Worm (Caenorhabditis elegans) whole organism, late embryonic: ENCODE results near the gene nhr-247.

Experiments used
- C08G9.2 ChIP-seq: sonication (generic microtip); optimal IDR thresholded peaks from 2 replicates; lab custom pipeline; 2016; ENCODE audit warnings: mild to moderate bottlenecking, missing genetic modification characterization, moderate library complexity, missing compliant biosample characterization
- F13H6.1 ChIP-seq: sonication (generic microtip); optimal IDR thresholded peaks from 2 replicates; lab custom pipeline; 2016; ENCODE audit warnings: missing genetic modification characterization, missing compliant biosample characterization
- K02D7.2 ChIP-seq: sonication (generic microtip); optimal IDR thresholded peaks from 2 replicates; lab custom pipeline; 2017; ENCODE audit warnings: mild to moderate bottlenecking, missing genetic modification characterization, missing compliant biosample characterization
- Y22D7AL.16 ChIP-seq: sonication (generic microtip); optimal IDR thresholded peaks from 2 replicates; lab custom pipeline; 2016; ENCODE audit warnings: missing genetic modification characterization, missing compliant biosample characterization
- ama-1 ChIP-seq: fragments of 150-350 bp; optimal IDR thresholded peaks from 2 replicates; lab custom pipeline; 2014
- ceh-18 ChIP-seq: sonication (generic microtip); optimal IDR thresholded peaks from 2 replicates; lab custom pipeline; 2016; ENCODE audit warnings: missing genetic modification characterization, missing compliant biosample characterization
- ceh-19 ChIP-seq: fragments of 200-800 bp; sonication (Bioruptor generic); optimal IDR thresholded peaks from 2 replicates; lab custom pipeline; 2018; ENCODE audit warnings: mild to moderate bottlenecking, missing genetic modification characterization, missing compliant biosample characterization
- ceh-2 ChIP-seq: sonication (generic microtip); optimal IDR thresholded peaks from 2 replicates; lab custom pipeline; 2016; ENCODE audit warnings: missing genotype, missing genetic modification characterization, missing compliant biosample characterization
- ceh-31 ChIP-seq: sonication (generic microtip); optimal IDR thresholded peaks from 2 replicates; lab custom pipeline; 2016; ENCODE audit warnings: missing genetic modification characterization, missing compliant biosample characterization
- ceh-45 ChIP-seq: fragments of 200-800 bp; sonication (Bioruptor generic); IDR thresholded peaks from 2 replicates; pipeline ENCODE4 v1.3.6; 2022; ENCODE audit warnings: missing genetic modification reagents, missing genetic modification characterization, missing compliant biosample characterization
- ceh-6 ChIP-seq: fragments of 200-800 bp; sonication (Bioruptor generic); optimal IDR thresholded peaks from 2 replicates; lab custom pipeline; 2018; ENCODE audit warnings: mild to moderate bottlenecking, missing genetic modification characterization, missing compliant biosample characterization
- dve-1 ChIP-seq: sonication (generic microtip); optimal IDR thresholded peaks from 2 replicates; lab custom pipeline; 2017; ENCODE audit warnings: antibody characterized with exemption, mild to moderate bottlenecking, missing genetic modification characterization, missing compliant biosample characterization
- elt-4 ChIP-seq: sonication (generic microtip); optimal IDR thresholded peaks from 2 replicates; lab custom pipeline; 2016; ENCODE audit warnings: missing genetic modification characterization, missing compliant biosample characterization
- eyg-1 ChIP-seq: sonication (generic microtip); optimal IDR thresholded peaks from 2 replicates; lab custom pipeline; 2016; ENCODE audit warnings: missing genotype, missing genetic modification characterization, missing compliant biosample characterization
- fax-1 ChIP-seq: sonication (generic microtip); optimal IDR thresholded peaks from 2 replicates; lab custom pipeline; 2016; ENCODE audit warnings: missing genotype, missing genetic modification characterization, missing compliant biosample characterization
- fkh-6 ChIP-seq: sonication (generic microtip); optimal IDR thresholded peaks from 2 replicates; lab custom pipeline; 2016; ENCODE audit warnings: missing genetic modification characterization, missing compliant biosample characterization
- gmeb-2 ChIP-seq: sonication (generic microtip); optimal IDR thresholded peaks from 2 replicates; lab custom pipeline; 2016; ENCODE audit warnings: missing genetic modification characterization, inconsistent platforms, missing compliant biosample characterization
- hlh-30 ChIP-seq: sonication (generic microtip); optimal IDR thresholded peaks from 2 replicates; lab custom pipeline; 2017; ENCODE audit warnings: antibody characterized with exemption, missing genetic modification characterization, missing compliant biosample characterization; ENCODE audit not compliant: insufficient read depth
- hlh-6 ChIP-seq: sonication (generic microtip); optimal IDR thresholded peaks from 2 replicates; lab custom pipeline; 2016; ENCODE audit warnings: missing genotype, missing genetic modification characterization, missing compliant biosample characterization
- hlh-8 ChIP-seq: sonication (generic microtip); optimal IDR thresholded peaks from 2 replicates; lab custom pipeline; 2016; ENCODE audit warnings: missing genotype, missing genetic modification characterization, missing compliant biosample characterization
- lin-11 ChIP-seq: fragments of 200-800 bp; sonication (Bioruptor generic); optimal IDR thresholded peaks from 2 replicates; lab custom pipeline; 2018; ENCODE audit warnings: mild to moderate bottlenecking, missing genetic modification characterization, missing compliant biosample characterization
- nfya-1 ChIP-seq: sonication (generic microtip); optimal IDR thresholded peaks from 2 replicates; lab custom pipeline; 2017; ENCODE audit warnings: missing genetic modification characterization, mild to moderate bottlenecking, missing compliant biosample characterization, antibody characterized with exemption, moderate library complexity
- nhr-11 ChIP-seq: fragments of 150-350 bp; optimal IDR thresholded peaks from 2 replicates; lab custom pipeline; 2014; ENCODE audit warnings: missing biosample characterization, missing genetic modification characterization
- nhr-232 ChIP-seq: sonication (generic microtip); optimal IDR thresholded peaks from 2 replicates; lab custom pipeline; 2016; ENCODE audit warnings: missing genetic modification characterization, missing compliant biosample characterization
- npax-4 ChIP-seq: sonication (generic microtip); optimal IDR thresholded peaks from 2 replicates; lab custom pipeline; 2016; ENCODE audit warnings: missing genetic modification characterization, missing compliant biosample characterization
- odd-2 ChIP-seq: sonication (generic microtip); optimal IDR thresholded peaks from 2 replicates; lab custom pipeline; 2017; ENCODE audit warnings: antibody characterized with exemption, mild to moderate bottlenecking, missing genetic modification characterization, missing compliant biosample characterization
- pag-3 ChIP-seq: sonication (generic microtip); optimal IDR thresholded peaks from 2 replicates; lab custom pipeline; 2016; ENCODE audit warnings: missing compliant biosample characterization, missing genetic modification characterization, borderline replicate concordance
- pax-1 ChIP-seq: fragments of 150-350 bp; optimal IDR thresholded peaks from 2 replicates; lab custom pipeline; 2014; ENCODE audit warnings: missing biosample characterization, missing genetic modification characterization
- pha-2 ChIP-seq: sonication (generic microtip); optimal IDR thresholded peaks from 2 replicates; lab custom pipeline; 2017; ENCODE audit warnings: mild to moderate bottlenecking, missing genetic modification characterization, missing compliant biosample characterization
- pha-4 ChIP-seq: fragments of 150-350 bp; optimal IDR thresholded peaks from 2 replicates; lab custom pipeline; 2018; ENCODE audit warnings: missing biosample characterization, missing genetic modification reagents, missing genetic modification characterization
- pqm-1 ChIP-seq: sonication (generic microtip); optimal IDR thresholded peaks from 2 replicates; lab custom pipeline; 2016; ENCODE audit warnings: missing genetic modification characterization, missing compliant biosample characterization
- pros-1 ChIP-seq: fragments of 150-350 bp; optimal IDR thresholded peaks from 2 replicates; lab custom pipeline; 2014; ENCODE audit warnings: missing biosample characterization, missing genetic modification reagents, missing genetic modification characterization
- ref-2 ChIP-seq: sonication (generic microtip); optimal IDR thresholded peaks from 2 replicates; lab custom pipeline; 2016; ENCODE audit warnings: missing genetic modification characterization, missing compliant biosample characterization
- rnt-1 ChIP-seq: sonication (generic microtip); optimal IDR thresholded peaks from 2 replicates; lab custom pipeline; 2016; ENCODE audit warnings: missing genetic modification characterization, missing compliant biosample characterization
- sox-4 ChIP-seq: sonication (generic microtip); optimal IDR thresholded peaks from 2 replicates; lab custom pipeline; 2017; ENCODE audit warnings: mild to moderate bottlenecking, missing genetic modification characterization, inconsistent platforms, missing compliant biosample characterization
- tbx-2 ChIP-seq: sonication (generic microtip); optimal IDR thresholded peaks from 2 replicates; lab custom pipeline; 2016; ENCODE audit warnings: missing genetic modification characterization, missing compliant biosample characterization
- ttx-3 ChIP-seq: sonication (generic microtip); optimal IDR thresholded peaks from 2 replicates; lab custom pipeline; 2016; ENCODE audit warnings: missing genetic modification reagents, missing genetic modification characterization, missing compliant biosample characterization
- unc-3 ChIP-seq, 2 experiments: fragments of 200-800 bp in 1 of 2; sonication (Bioruptor generic) in 1 of 2; sonication (generic microtip) in 1 of 2; conservative IDR thresholded peaks in 1 of 2; optimal IDR thresholded peaks in 1 of 2; 2 replicates each; pipeline versions ENCODE4 v1.3.6 to Lab custom; 2016 to 2022; ENCODE audit warnings: missing compliant biosample characterization in 2 of 2, missing genetic modification characterization in 2 of 2, missing genetic modification reagents in 1 of 2
- unc-42 ChIP-seq: sonication (generic microtip); optimal IDR thresholded peaks from 2 replicates; lab custom pipeline; 2016; ENCODE audit warnings: missing genotype, missing genetic modification characterization, missing compliant biosample characterization
- unc-86 ChIP-seq: sonication (generic microtip); optimal IDR thresholded peaks from 2 replicates; lab custom pipeline; 2016; ENCODE audit warnings: missing genetic modification characterization, missing compliant biosample characterization

The nhr-247 gene

DNA sequence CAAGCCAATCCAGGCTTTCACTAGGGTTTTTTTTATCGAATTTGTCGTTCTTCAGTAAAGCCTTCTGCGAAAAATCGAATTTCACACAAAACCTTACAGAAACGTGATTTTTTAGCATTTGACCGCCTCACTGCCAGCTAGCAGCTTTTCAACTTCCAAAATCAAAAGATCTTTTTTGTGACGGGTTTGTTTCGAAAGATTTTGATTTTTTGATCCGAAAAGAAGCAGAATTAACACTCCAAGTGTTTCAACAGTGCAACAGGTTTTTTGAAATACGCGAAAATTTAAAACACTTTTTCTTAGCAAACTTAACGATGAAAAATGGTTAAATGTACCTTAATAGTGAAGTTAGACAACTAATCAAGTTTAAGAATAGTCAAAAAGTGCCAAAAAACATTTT, 18.6 kb downstream of the nhr-247 start, which contains the start of gene clec-229:
clec-229 (minus strand) TSS at position 101 of the 400 bp plus-strand sequence.
- TF ChIP-seq pqm-1 (tag; lab: Kevin White, UChicago) (no peak), elt-4 (tag; lab: Kevin White, UChicago) (no peak), Y22D7AL.16 (no peak), pha-4 (tag; lab: Kevin White, UChicago) (no peak), ttx-3 (tag; lab: Kevin White, UChicago) (no peak)

DNA sequence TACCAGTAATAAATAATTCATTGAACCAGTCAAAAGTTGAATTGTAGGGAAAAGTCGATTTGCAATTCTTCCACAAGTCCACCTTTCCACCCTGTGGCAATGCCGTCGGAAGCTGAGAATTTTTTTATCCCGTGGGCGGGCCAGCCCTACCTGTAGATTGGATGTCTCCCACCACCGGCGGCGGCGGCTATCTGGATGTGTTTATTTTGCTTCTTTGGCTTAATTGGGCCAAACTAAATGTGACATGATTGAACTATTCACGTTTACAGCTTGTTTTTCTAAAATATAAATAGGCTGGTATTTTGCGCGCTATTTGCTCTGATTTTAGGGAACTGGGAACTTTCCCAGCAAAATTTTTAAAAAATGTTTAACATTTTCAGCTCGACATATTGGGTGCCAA, 21.7 kb downstream of the nhr-247 start, which contains the start of gene wrt-8:
wrt-8 (minus strand) TSS at position 101 of the 400 bp plus-strand sequence.
- TF ChIP-seq pha-2 (tag; lab: Kevin White, UChicago), result no peak
- no peak for TF ChIP-seq dve-1 (tag; lab: Kevin White, UChicago)
- no peak for TF ChIP-seq ceh-19 (GFP tag; lab: Kevin White, UChicago)
- TF ChIP-seq ceh-45 (GFP tag; lab: Robert Waterston, UW), result no peak
- TF ChIP-seq unc-3 (GFP tag; conservative IDR thresholded peaks at IDR 0.05; lab: Robert Waterston, UW), result no peak
- TF ChIP-seq unc-3 (tag; optimal IDR thresholded peaks at IDR 0.05; lab: Kevin White, UChicago), result no peak
- TF ChIP-seq tbx-2, result no peak
- TF ChIP-seq nfya-1 (tag; lab: Kevin White, UChicago), result no peak
- no peak for TF ChIP-seq ceh-31 (tag; lab: Kevin White, UChicago)
- TF ChIP-seq ref-2 (tag; lab: Kevin White, UChicago), result no peak
- no peak for TF ChIP-seq F13H6.1 (tag; lab: Kevin White, UChicago)
- TF ChIP-seq eyg-1 (tag; lab: Kevin White, UChicago), result no peak
- TF ChIP-seq nhr-232 (tag; lab: Kevin White, UChicago), result no peak
- TF ChIP-seq nhr-11 (tag; lab: Kevin White, UChicago), result no peak
- TF ChIP-seq ama-1, result no peak
- TF ChIP-seq C08G9.2 (tag; lab: Kevin White, UChicago), result no peak
- TF ChIP-seq ceh-2, result no peak

DNA sequence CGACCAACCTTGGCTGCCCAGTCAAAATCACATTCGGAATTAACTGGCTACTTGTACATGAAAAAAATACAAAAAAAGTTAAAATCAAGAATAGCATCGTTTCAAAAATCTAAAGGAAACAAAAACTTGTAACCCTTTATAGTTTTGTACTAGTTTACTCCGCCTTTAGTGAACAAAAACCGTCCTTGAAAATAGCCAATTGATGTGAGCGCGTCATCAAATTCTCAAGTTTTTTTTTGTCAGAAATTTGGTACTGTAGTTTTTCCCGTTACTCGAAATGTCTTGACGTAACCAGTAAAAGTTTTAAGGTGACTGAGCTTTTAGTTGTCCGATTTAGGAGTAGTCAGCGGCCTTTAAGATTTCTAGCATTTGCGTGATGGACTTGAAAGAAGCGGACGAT, 24.5 kb downstream of the nhr-247 start, which contains the start of gene C29F3.3:
C29F3.3 (minus strand) TSS at position 101 of the 400 bp plus-strand sequence.
- TF ChIP-seq pqm-1 (tag; lab: Kevin White, UChicago) (no peak), ttx-3 (tag; lab: Kevin White, UChicago) (no peak), nhr-11 (tag; lab: Kevin White, UChicago) (no peak), ceh-6 (no peak), pha-2 (tag; lab: Kevin White, UChicago) (no peak), ama-1 (no peak), lin-11 (tag; lab: Kevin White, UChicago) (no peak), hlh-8 (tag; lab: Kevin White, UChicago) (no peak), fax-1 (tag; lab: Kevin White, UChicago) (no peak), eyg-1 (tag; lab: Kevin White, UChicago) (no peak), ceh-2 (no peak), hlh-30 (tag; lab: Kevin White, UChicago) (no peak), C08G9.2 (tag; lab: Kevin White, UChicago) (no peak)

DNA sequence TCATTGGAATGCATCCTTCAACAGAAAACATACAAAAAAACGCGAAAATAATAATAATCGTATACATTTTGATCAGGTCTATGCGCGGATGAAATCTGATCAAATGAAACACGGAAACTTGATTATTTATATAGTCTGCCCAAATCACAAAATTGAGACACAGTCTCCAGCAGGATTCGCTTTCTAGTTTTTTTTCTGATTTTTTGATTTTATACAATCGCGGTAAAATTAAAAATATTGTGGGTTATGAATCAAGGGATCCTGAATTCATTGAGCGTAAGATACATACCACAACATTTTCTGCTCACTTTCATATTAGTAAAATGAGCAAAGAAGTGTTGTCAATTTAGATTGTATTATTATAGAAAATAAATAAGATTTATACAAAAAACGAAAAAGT, 26.3 kb downstream of the nhr-247 start, which contains the start of gene clec-230:
clec-230 (minus strand) TSS at position 101 of the 400 bp plus-strand sequence.
- TF ChIP-seq tbx-2 (no peak), hlh-6 (tag; lab: Kevin White, UChicago) (no peak), fkh-6 (tag; lab: Kevin White, UChicago) (no peak), pros-1 (no peak), odd-2 (no peak), unc-86 (tag; lab: Kevin White, UChicago) (no peak), sox-4 (tag; lab: Kevin White, UChicago) (no peak), pha-4 (tag; lab: Kevin White, UChicago) (no peak), pag-3 (no peak)

DNA sequence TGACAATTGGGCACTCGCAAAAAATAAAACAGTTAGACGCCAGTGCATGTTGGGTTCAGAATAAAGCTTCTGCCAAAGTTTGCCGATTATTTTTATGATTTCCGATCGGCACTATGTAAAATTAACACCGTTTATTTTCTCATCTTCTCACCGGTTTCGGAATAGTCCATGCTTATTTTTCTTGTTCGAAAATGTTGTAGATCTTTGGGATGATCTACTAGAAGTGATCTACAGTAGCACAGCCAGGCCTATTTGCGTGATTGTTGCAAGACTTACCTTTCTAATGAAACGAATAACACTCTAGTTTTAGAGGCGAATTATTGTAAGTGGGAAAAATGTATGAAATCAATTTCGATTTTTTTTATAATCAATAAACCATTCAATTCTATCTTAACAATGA, 27.8 kb downstream of the nhr-247 start, which contains the start of gene clec-231:
clec-231 (minus strand) TSS at position 101 of the 400 bp plus-strand sequence.
- TF ChIP-seq gmeb-2 (tag; lab: Kevin White, UChicago) (no peak), ama-1 (no peak), pha-4 (tag; lab: Kevin White, UChicago) (no peak), ceh-2 (no peak), pax-1 (no peak), unc-3 (GFP tag; conservative IDR thresholded peaks at IDR 0.05; lab: Robert Waterston, UW) (no peak), unc-3 (tag; optimal IDR thresholded peaks at IDR 0.05; lab: Kevin White, UChicago) (no peak), hlh-30 (tag; lab: Kevin White, UChicago) (no peak), rnt-1 (tag; lab: Kevin White, UChicago) (no peak), npax-4 (no peak), K02D7.2 (tag; lab: Kevin White, UChicago) (no peak), fax-1 (tag; lab: Kevin White, UChicago) (no peak), unc-42 (no peak), nfya-1 (tag; lab: Kevin White, UChicago) (no peak), ceh-18 (tag; lab: Kevin White, UChicago) (no peak), C08G9.2 (tag; lab: Kevin White, UChicago) (no peak)
